ENCODE assay signal across 2 worm cellular contexts in genomic region chrIV:5528285-5528684, ce11.
A peak's percentile ranks its signal among the peaks of the same experiment; 100 is the strongest.
TF ChIP-seq lines count a peak whose summit lies in the region.

unc-5 (minus strand) TSS chrIV:5528338.

TF ChIP-seq in whole organism, L1 larva, 84 proteins besides CTCF, POLR2A, EP300 and RAD21:
- TF ChIP-seq lir-3 (tag; optimal IDR thresholded peaks at IDR 0.05; lab: Kevin White, UChicago; ENCODE audit: poor library complexity) (no peak), fkh-4 (tag; optimal IDR thresholded peaks at IDR 0.05; lab: Kevin White, UChicago; ENCODE audit: borderline replicate concordance) (peak; percentile 73), efl-1 (optimal IDR thresholded peaks at IDR 0.05; lab: Kevin White, UChicago) (no peak), efl-1 (GFP tag; optimal IDR thresholded peaks at IDR 0.05 in 1 of 2; lab: Kevin White, UChicago) (peak in 1 of 2 experiments; percentile 6), ama-1 (optimal IDR thresholded peaks at IDR 0.05; lab: Kevin White, UChicago) (no peak), Y116A8C.19 (tag; optimal IDR thresholded peaks at IDR 0.05; lab: Kevin White, UChicago; ENCODE audit: borderline replicate concordance) (no peak), tlp-1 (tag; optimal IDR thresholded peaks at IDR 0.05; lab: Kevin White, UChicago) (no peak), isw-1 (GFP tag; IDR thresholded peaks at IDR 0.05; lab: Robert Waterston, UW) (no peak), dsc-1 (tag; optimal IDR thresholded peaks at IDR 0.05; lab: Kevin White, UChicago) (peak; percentile 90), ceh-90 (tag; optimal IDR thresholded peaks at IDR 0.05; lab: Kevin White, UChicago) (no peak), lin-39 (tag; optimal IDR thresholded peaks at IDR 0.05; lab: Kevin White, UChicago) (no peak), rnt-1 (tag; optimal IDR thresholded peaks at IDR 0.05; lab: Kevin White, UChicago) (no peak), ceh-8 (GFP tag; optimal IDR thresholded peaks at IDR 0.05; lab: Kevin White, UChicago) (no peak), hlh-4 (tag; optimal IDR thresholded peaks at IDR 0.05; lab: Kevin White, UChicago) (no peak)

TF ChIP-seq in whole organism, late embryonic, 69 proteins besides CTCF, POLR2A, EP300 and RAD21:
- TF ChIP-seq K09A11.1 (tag; optimal IDR thresholded peaks at IDR 0.05; lab: Kevin White, UChicago; ENCODE audit: insufficient read depth) = no peak
- TF ChIP-seq hlh-8 (tag; optimal IDR thresholded peaks at IDR 0.05; lab: Kevin White, UChicago) = peak; percentile 24
- TF ChIP-seq ceh-18 (tag; optimal IDR thresholded peaks at IDR 0.05; lab: Kevin White, UChicago) = no peak
- no peak for TF ChIP-seq pros-1 (tag; optimal IDR thresholded peaks at IDR 0.05; lab: Kevin White, UChicago)
- TF ChIP-seq F13H6.1 (tag; optimal IDR thresholded peaks at IDR 0.05; lab: Kevin White, UChicago) = no peak
- TF ChIP-seq madf-2 (tag; optimal IDR thresholded peaks at IDR 0.05; lab: Kevin White, UChicago) = no peak
